Fruit fly (Drosophila melanogaster) whole organism, prepupa: ENCODE results near the gene mamo.

ENCODE experiments used
- CG10631 ChIP-seq: fragments of 200-800 bp; sonication (Bioruptor generic); optimal IDR thresholded peaks from 2 replicates; lab custom pipeline; 2016; ENCODE audit warnings: missing biosample characterization, missing genetic modification characterization
- CG11294 ChIP-seq: fragments of 200-800 bp; sonication (Bioruptor generic); IDR thresholded peaks from 2 replicates; pipeline ENCODE4 v1.3.6; 2022; ENCODE audit warnings: missing biosample characterization, missing genetic modification characterization
- CG11762 ChIP-seq: fragments of 200-800 bp; sonication (Bioruptor generic); optimal IDR thresholded peaks from 3 replicates; lab custom pipeline; 2016; ENCODE audit warnings: missing biosample characterization, missing genetic modification characterization; ENCODE audit not compliant: insufficient read depth
- CG11902 ChIP-seq: fragments of 200-800 bp; sonication (Bioruptor generic); optimal IDR thresholded peaks from 3 replicates; lab custom pipeline; 2016; ENCODE audit warnings: missing biosample characterization, missing genetic modification characterization
- CG15336 ChIP-seq: fragments of 200-800 bp; sonication (Bioruptor generic); IDR thresholded peaks from 2 replicates; pipeline ENCODE4 v1.3.6; 2022; ENCODE audit warnings: missing biosample characterization, missing genetic modification characterization
- CG1621 ChIP-seq: fragments of 200-800 bp; sonication (Bioruptor generic); optimal IDR thresholded peaks from 3 replicates; lab custom pipeline; 2018; ENCODE audit warnings: missing biosample characterization, mild to moderate bottlenecking, missing genetic modification characterization
- CG16779 ChIP-seq: fragments of 200-800 bp; sonication (Bioruptor generic); optimal IDR thresholded peaks from 3 replicates; lab custom pipeline; 2017; ENCODE audit warnings: missing biosample characterization, mild to moderate bottlenecking, missing genetic modification characterization
- CG3032 ChIP-seq: fragments of 200-800 bp; optimal IDR thresholded peaks from 2 replicates; lab custom pipeline; 2019; ENCODE audit warnings: missing biosample characterization, mild to moderate bottlenecking, missing genetic modification characterization, moderate library complexity
- CG31627 ChIP-seq: fragments of 200-800 bp; sonication (Bioruptor generic); optimal IDR thresholded peaks from 3 replicates; lab custom pipeline; 2016; ENCODE audit warnings: missing biosample characterization, missing genetic modification characterization
- CG32006 ChIP-seq: fragments of 200-800 bp; sonication (Bioruptor generic); optimal IDR thresholded peaks from 3 replicates; lab custom pipeline; 2017; ENCODE audit warnings: missing biosample characterization, mild to moderate bottlenecking, missing genetic modification characterization
- CG34406 ChIP-seq: fragments of 200-800 bp; sonication (Bioruptor generic); optimal IDR thresholded peaks from 3 replicates; lab custom pipeline; 2016; ENCODE audit warnings: missing biosample characterization, missing genetic modification characterization
- CG3919 ChIP-seq: fragments of 200-800 bp; sonication (Bioruptor generic); optimal IDR thresholded peaks from 3 replicates; lab custom pipeline; 2016; ENCODE audit warnings: missing biosample characterization, missing genetic modification characterization
- CG4318 ChIP-seq: fragments of 200-800 bp; sonication (Bioruptor generic); optimal IDR thresholded peaks from 3 replicates; lab custom pipeline; 2017; ENCODE audit warnings: missing biosample characterization, mild to moderate bottlenecking, missing genetic modification characterization
- CG6163 ChIP-seq: fragments of 200-800 bp; sonication (Bioruptor generic); IDR thresholded peaks from 3 replicates; pipeline ENCODE4 v1.3.6; 2022; ENCODE audit warnings: missing biosample characterization, missing genetic modification characterization
- CG6276 ChIP-seq: fragments of 200-800 bp; sonication (Bioruptor generic); optimal IDR thresholded peaks from 2 replicates; lab custom pipeline; 2017; ENCODE audit warnings: missing biosample characterization, mild to moderate bottlenecking, missing genetic modification characterization
- CG6792 ChIP-seq: fragments of 200-800 bp; sonication (Bioruptor generic); optimal IDR thresholded peaks from 3 replicates; lab custom pipeline; 2016; ENCODE audit warnings: missing biosample characterization, missing genetic modification characterization
- CG6808 ChIP-seq: fragments of 200-800 bp; sonication (Bioruptor generic); optimal IDR thresholded peaks from 3 replicates; lab custom pipeline; 2017; ENCODE audit warnings: missing biosample characterization, missing genetic modification characterization, mild to moderate bottlenecking, moderate library complexity, missing genetic modification reagents
- CG6854 ChIP-seq: fragments of 200-800 bp; sonication (Bioruptor generic); optimal IDR thresholded peaks from 2 replicates; lab custom pipeline; 2017; ENCODE audit warnings: missing biosample characterization, mild to moderate bottlenecking, missing genetic modification characterization
- CG8119 ChIP-seq: fragments of 200-800 bp; sonication (Bioruptor generic); IDR thresholded peaks from 3 replicates; pipeline ENCODE4 v1.3.6; 2022; ENCODE audit warnings: missing biosample characterization, missing genetic modification characterization
- CG8632 ChIP-seq: fragments of 200-800 bp; sonication (Bioruptor generic); optimal IDR thresholded peaks from 3 replicates; lab custom pipeline; 2016; ENCODE audit warnings: missing biosample characterization, missing genetic modification characterization
- Eip75B ChIP-seq: fragments of 200-800 bp; sonication (Bioruptor generic); optimal IDR thresholded peaks from 3 replicates; lab custom pipeline; 2016; ENCODE audit warnings: missing biosample characterization, missing genetic modification characterization
- Eip93F ChIP-seq: fragments of 200-800 bp; sonication (Bioruptor generic); optimal IDR thresholded peaks from 2 replicates; lab custom pipeline; 2016; ENCODE audit warnings: missing biosample characterization, mild to moderate bottlenecking, missing genetic modification characterization
- Ets21C ChIP-seq: fragments of 200-800 bp; sonication (Bioruptor generic); optimal IDR thresholded peaks from 3 replicates; lab custom pipeline; 2016; ENCODE audit warnings: missing biosample characterization, missing genetic modification characterization
- Ets96B ChIP-seq: fragments of 200-800 bp; optimal IDR thresholded peaks from 2 replicates; lab custom pipeline; 2019; ENCODE audit warnings: missing biosample characterization, mild to moderate bottlenecking, missing genetic modification characterization, moderate library complexity
- Gug ChIP-seq: fragments of 200-800 bp; sonication (Bioruptor generic); IDR thresholded peaks from 2 replicates; pipeline ENCODE4 v1.3.6; 2022; ENCODE audit warnings: missing biosample characterization, missing genetic modification characterization
- Hr38 ChIP-seq: sonication (Bioruptor generic); optimal IDR thresholded peaks from 2 replicates; lab custom pipeline; 2016; ENCODE audit warnings: missing biosample characterization, missing genetic modification characterization
- Hr4 ChIP-seq: fragments of 200-800 bp; sonication (Bioruptor generic); optimal IDR thresholded peaks from 3 replicates; lab custom pipeline; 2016; ENCODE audit warnings: missing biosample characterization, missing genetic modification characterization
- Met ChIP-seq: fragments of 200-800 bp; sonication (Bioruptor generic); optimal IDR thresholded peaks from 3 replicates; lab custom pipeline; 2016; ENCODE audit warnings: missing biosample characterization, missing genetic modification characterization
- OdsH ChIP-seq: fragments of 200-800 bp; sonication (Bioruptor generic); optimal IDR thresholded peaks from 3 replicates; lab custom pipeline; 2016; ENCODE audit warnings: missing biosample characterization, missing genetic modification characterization
- Smox ChIP-seq: fragments of 200-800 bp; sonication (Bioruptor generic); optimal IDR thresholded peaks from 3 replicates; lab custom pipeline; 2016; ENCODE audit warnings: missing biosample characterization, missing genetic modification characterization
- Sox14 ChIP-seq: fragments of 200-800 bp; sonication (Bioruptor generic); optimal IDR thresholded peaks from 3 replicates; lab custom pipeline; 2016; ENCODE audit warnings: missing biosample characterization, missing genetic modification characterization
- Sox15 ChIP-seq: fragments of 200-800 bp; sonication (Bioruptor generic); optimal IDR thresholded peaks from 3 replicates; lab custom pipeline; 2016; ENCODE audit warnings: missing biosample characterization, missing genetic modification characterization
- achi ChIP-seq: fragments of 200-800 bp; sonication (Bioruptor generic); optimal IDR thresholded peaks from 3 replicates; lab custom pipeline; 2016; ENCODE audit warnings: missing biosample characterization, missing genetic modification characterization
- acj6 ChIP-seq: fragments of 200-800 bp; sonication (Bioruptor generic); optimal IDR thresholded peaks from 3 replicates; lab custom pipeline; 2016; ENCODE audit warnings: missing biosample characterization, missing genetic modification characterization
- cyc ChIP-seq: fragments of 200-800 bp; sonication (Bioruptor generic); optimal IDR thresholded peaks from 3 replicates; lab custom pipeline; 2016; ENCODE audit warnings: missing biosample characterization, missing genetic modification characterization
- dac ChIP-seq: fragments of 200-800 bp; sonication (Bioruptor generic); optimal IDR thresholded peaks from 2 replicates; lab custom pipeline; 2017; ENCODE audit warnings: missing biosample characterization, mild to moderate bottlenecking, missing genetic modification characterization
- dsx ChIP-seq: fragments of 200-800 bp; optimal IDR thresholded peaks from 3 replicates; lab custom pipeline; 2019; ENCODE audit warnings: missing biosample characterization, mild to moderate bottlenecking, missing genetic modification characterization, moderate library complexity; ENCODE audit not compliant: poor library complexity, severe bottlenecking
- eg ChIP-seq: fragments of 200-800 bp; sonication (Bioruptor generic); IDR thresholded peaks from 3 replicates; pipeline ENCODE4 v1.3.6; 2022; ENCODE audit warnings: missing biosample characterization, missing genetic modification characterization
- esn ChIP-seq: fragments of 200-800 bp; sonication (Bioruptor generic); optimal IDR thresholded peaks from 2 replicates; lab custom pipeline; 2016; ENCODE audit warnings: missing biosample characterization, mild to moderate bottlenecking, missing genetic modification characterization, moderate library complexity
- fd59A ChIP-seq: fragments of 200-800 bp; sonication (Bioruptor generic); optimal IDR thresholded peaks from 2 replicates; lab custom pipeline; 2017; ENCODE audit warnings: missing biosample characterization, mild to moderate bottlenecking, missing genetic modification characterization, missing genetic modification reagents
- fd85E ChIP-seq: fragments of 200-800 bp; sonication (Bioruptor generic); optimal IDR thresholded peaks from 3 replicates; lab custom pipeline; 2016; ENCODE audit warnings: missing biosample characterization, missing genetic modification characterization
- fkh ChIP-seq: fragments of 200-800 bp; sonication (Bioruptor generic); optimal IDR thresholded peaks from 3 replicates; lab custom pipeline; 2017; ENCODE audit warnings: missing biosample characterization, mild to moderate bottlenecking, missing genetic modification characterization, moderate library complexity
- net ChIP-seq: fragments of 200-800 bp; sonication (Bioruptor generic); optimal IDR thresholded peaks from 3 replicates; lab custom pipeline; 2016; ENCODE audit warnings: missing biosample characterization, missing genetic modification characterization
- pdm3 ChIP-seq: fragments of 200-800 bp; sonication (Bioruptor generic); optimal IDR thresholded peaks from 3 replicates; lab custom pipeline; 2016; ENCODE audit warnings: missing biosample characterization, missing genetic modification characterization
- spab ChIP-seq: fragments of 200-800 bp; sonication (Bioruptor generic); optimal IDR thresholded peaks from 2 replicates; lab custom pipeline; 2017; ENCODE audit warnings: missing biosample characterization, mild to moderate bottlenecking, missing genetic modification characterization, missing genetic modification reagents
- ss ChIP-seq, 2 experiments: fragments of 200-800 bp; sonication (Bioruptor generic); optimal IDR thresholded peaks; 2 replicates in 1 of 2; 3 replicates in 1 of 2; lab custom pipeline; 2017 to 2018; ENCODE audit warnings: mild to moderate bottlenecking in 2 of 2, missing biosample characterization in 2 of 2, missing genetic modification characterization in 2 of 2, moderate library complexity in 1 of 2
- svp ChIP-seq: fragments of 200-800 bp; sonication (Bioruptor generic); peaks from one replicate; lab custom pipeline; 2016; ENCODE audit warnings: missing biosample characterization, missing genetic modification characterization
- vri ChIP-seq: fragments of 200-800 bp; sonication (Bioruptor generic); optimal IDR thresholded peaks from 3 replicates; lab custom pipeline; 2016; ENCODE audit warnings: missing biosample characterization, mild to moderate bottlenecking, missing genetic modification characterization

Gene mamo

dm6 chrX:13909002-13909544, 81.3 kb downstream of the mamo start (continued):
- TF ChIP-seq fd85E (GFP tag; lab: Kevin White, UChicago) (no peak), CG8119 (GFP tag; lab: Robert Waterston, UW) (peak; percentile 79), ss (GFP tag; optimal IDR thresholded peaks at IDR 0.05; lab: Kevin White, UChicago) (no peak), eg (GFP tag; lab: Robert Waterston, UW) (peak; percentile 82), Ets21C (GFP tag; lab: Kevin White, UChicago) (peak; percentile 3), CG1621 (tag; lab: Kevin White, UChicago) (no peak), fd59A (no peak), CG15336 (GFP tag; lab: Robert Waterston, UW) (peak; percentile 70), Smox (no peak), CG8632 (GFP tag; lab: Kevin White, UChicago) (peak; percentile 15), dsx (GFP tag; lab: Kevin White, UChicago) (no peak), pdm3 (GFP tag; lab: Kevin White, UChicago) (peak; percentile 63), achi (GFP tag; lab: Kevin White, UChicago) (peak; percentile 41), CG16779 (no peak)

dm6 chrX:13907115-13907514, 83.2 kb downstream of the mamo start:
- TF ChIP-seq CG10631 (GFP tag; lab: Kevin White, UChicago) (no peak), Hr4 (peak; percentile 51), Eip93F (GFP tag; lab: Kevin White, UChicago) (no peak), Gug (GFP tag; lab: Robert Waterston, UW) (no peak), CG8119 (GFP tag; lab: Robert Waterston, UW) (peak; percentile 45; the same call in 2 of the 3 replicates), CG16779 (no peak), CG3919 (GFP tag; lab: Kevin White, UChicago) (no peak), CG34406 (GFP tag; lab: Kevin White, UChicago) (no peak), CG8632 (GFP tag; lab: Kevin White, UChicago) (no peak), CG11294 (GFP tag; lab: Robert Waterston, UW) (no peak), CG6163 (no peak), CG6808 (GFP tag; lab: Kevin White, UChicago) (no peak), Sox15 (GFP tag; lab: Kevin White, UChicago) (no peak), spab (GFP tag; lab: Kevin White, UChicago) (no peak), ss (GFP tag; optimal IDR thresholded peaks at IDR 0.05; lab: Kevin White, UChicago) (no peak), OdsH (GFP tag; lab: Kevin White, UChicago) (peak; percentile 11), CG6854 (GFP tag; lab: Kevin White, UChicago) (no peak), CG1621 (tag; lab: Kevin White, UChicago) (no peak), fd85E (GFP tag; lab: Kevin White, UChicago) (no peak), CG4318 (peak; percentile 15), Hr38 (no peak), net (GFP tag; lab: Kevin White, UChicago) (no peak), Ets96B (no peak), vri (GFP tag; lab: Kevin White, UChicago) (no peak), Ets21C (GFP tag; lab: Kevin White, UChicago) (no peak), Eip75B (GFP tag; lab: Kevin White, UChicago) (no peak), CG6792 (GFP tag; lab: Kevin White, UChicago) (no peak), CG3032 (no peak), CG11902 (GFP tag; lab: Kevin White, UChicago) (no peak), CG6276 (GFP tag; lab: Kevin White, UChicago) (peak; percentile 32), esn (GFP tag; lab: Kevin White, UChicago) (no peak), pdm3 (GFP tag; lab: Kevin White, UChicago) (no peak), fkh (GFP tag; lab: Kevin White, UChicago) (no peak), achi (GFP tag; lab: Kevin White, UChicago) (no peak), CG32006 (GFP tag; lab: Kevin White, UChicago) (peak; percentile 57), eg (GFP tag; lab: Robert Waterston, UW) (no peak), Sox14 (GFP tag; lab: Kevin White, UChicago) (no peak), acj6 (GFP tag; lab: Kevin White, UChicago) (no peak), dac (GFP tag; lab: Kevin White, UChicago) (no peak), CG11762 (GFP tag; lab: Kevin White, UChicago) (no peak), cyc (GFP tag; lab: Kevin White, UChicago) (no peak), fd59A (no peak), svp (no peak), Met (GFP tag; lab: Kevin White, UChicago) (no peak), CG31627 (no peak), Smox (no peak), dsx (GFP tag; lab: Kevin White, UChicago) (no peak)
